Fruit fly (Drosophila melanogaster): ENCODE data around the gene boss.

boss gene

DNA sequence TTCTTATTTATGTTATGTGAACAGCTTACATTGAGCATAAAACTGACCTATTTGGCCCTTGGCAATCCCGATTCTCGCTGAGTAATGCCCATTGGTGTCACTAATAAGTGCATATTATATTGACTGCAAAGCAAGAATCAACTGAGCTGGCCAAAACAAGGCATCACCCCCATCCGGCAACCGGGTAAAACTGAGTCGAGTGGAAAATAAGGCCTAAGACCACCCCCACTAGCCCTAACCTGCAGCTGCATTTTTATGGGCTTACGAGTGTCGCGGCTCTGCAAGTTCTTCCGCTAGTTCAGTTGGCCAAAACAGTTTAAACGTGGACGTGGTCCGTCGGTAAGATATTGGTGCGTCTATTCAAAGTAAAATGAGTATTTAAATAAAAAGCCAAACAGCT lies at the start of gene boss:
Gene boss, plus strand, starts transcription at position 301 of the 400 bp plus-strand sequence.
- TF ChIP-seq Bdp1 (GFP tag; optimal IDR thresholded peaks at IDR 0.05) (no peak), Ets65A (GFP tag) (peak; percentile 69)

DNA sequence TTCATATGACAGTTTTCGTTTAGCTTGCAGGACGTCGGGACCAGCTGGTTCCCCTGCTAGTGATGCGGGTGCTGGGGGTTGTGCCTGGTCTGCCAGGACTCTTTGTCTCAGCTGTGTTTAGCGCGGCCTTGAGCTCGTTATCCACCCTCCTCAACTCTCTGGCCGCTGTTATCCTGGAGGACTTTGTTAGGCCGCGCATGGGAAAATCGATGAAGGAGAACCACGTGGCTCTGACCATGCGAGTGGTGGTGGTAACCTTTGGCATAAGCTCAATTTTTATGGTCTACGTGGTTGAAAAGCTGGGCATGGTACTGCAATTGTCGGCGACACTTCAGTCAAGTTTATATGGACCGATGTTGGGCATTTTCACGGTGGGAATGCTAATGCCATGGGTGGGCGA lies 41.9 kb upstream of the boss start:
- TF ChIP-seq MBD-R2 (GFP tag; IDR thresholded peaks at IDR 0.05): 0 out of 2 replicates have a peak, but pooled peaks have one; percentile 21
- TF ChIP-seq CG14014 (GFP tag; IDR thresholded peaks at IDR 0.05): no peak
- no peak for TF ChIP-seq ro (GFP tag; IDR thresholded peaks at IDR 0.05)
- peak; percentile 92 for TF ChIP-seq onecut (GFP tag; IDR thresholded peaks at IDR 0.05)
- TF ChIP-seq CG11085 (GFP tag; IDR thresholded peaks at IDR 0.05): no peak

DNA sequence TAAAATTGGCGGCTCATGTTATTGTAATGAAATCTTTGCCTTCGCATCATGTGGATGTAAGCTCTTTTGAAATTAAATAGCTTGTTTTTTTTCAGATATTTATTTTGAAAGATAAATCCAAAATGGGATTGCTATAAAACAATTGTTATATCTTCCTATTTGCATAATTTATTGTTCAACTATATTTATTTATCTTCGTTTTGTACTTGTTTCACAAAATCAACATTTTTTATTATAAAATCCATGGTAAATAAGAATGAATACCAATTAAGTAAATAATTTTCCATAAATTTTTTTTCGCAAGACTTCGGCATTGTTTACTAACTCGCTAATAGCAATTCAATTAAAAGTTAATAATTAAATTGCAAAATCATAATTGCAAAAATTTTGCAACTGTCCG lies 39.3 kb upstream of the boss start, which contains the start of gene CG14546:
Gene CG14546, minus strand, starts transcription at position 101 of the 400 bp plus-strand sequence.
- TF ChIP-seq cg (GFP tag; optimal IDR thresholded peaks at IDR 0.05) (no peak), fd102C (GFP tag; optimal IDR thresholded peaks at IDR 0.05) (no peak), crc (GFP tag; optimal IDR thresholded peaks at IDR 0.05) (no peak), CG10654 (GFP tag; optimal IDR thresholded peaks at IDR 0.05) (no peak), prd (optimal IDR thresholded peaks at IDR 0.05) (no peak), prd (GFP tag; IDR thresholded peaks at IDR 0.05) (no peak), CG10274 (GFP tag; optimal IDR thresholded peaks at IDR 0.05) (no peak), CG9797 (GFP tag; optimal IDR thresholded peaks at IDR 0.05) (no peak), Dek (tag; optimal IDR thresholded peaks at IDR 0.05) (no peak), aop (GFP tag; IDR thresholded peaks at IDR 0.05) (no peak)

DNA sequence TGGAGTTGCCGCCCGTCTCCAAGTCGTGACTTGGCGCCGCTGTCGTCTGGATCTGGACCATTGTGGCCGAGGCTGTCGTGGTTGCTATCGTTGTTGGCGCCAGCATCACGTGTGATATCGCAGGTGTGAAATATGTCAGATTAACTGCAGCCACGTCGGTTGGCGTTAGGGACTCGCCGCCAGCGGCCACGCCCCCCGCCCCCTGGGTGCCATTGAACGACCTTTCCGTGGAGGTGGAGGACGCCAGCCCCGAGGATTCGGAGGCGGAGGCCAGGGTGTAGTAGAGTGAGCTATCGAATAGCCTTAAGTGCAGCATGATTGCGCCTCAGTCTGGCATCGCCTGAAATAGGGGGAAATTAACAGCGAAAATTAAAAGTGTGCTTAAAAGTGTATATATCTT lies 20.5 kb upstream of the boss start:
- peak; percentile 69 for TF ChIP-seq Hr39 (optimal IDR thresholded peaks at IDR 0.05)
- 0 out of 3 replicates have a peak, but pooled peaks have one; percentile 12 for TF ChIP-seq dysf (GFP tag; IDR thresholded peaks at IDR 0.05)
- no peak for TF ChIP-seq Dad (GFP tag; optimal IDR thresholded peaks at IDR 0.05)
- TF ChIP-seq pan (optimal IDR thresholded peaks at IDR 0.05): no peak
- TF ChIP-seq pan (GFP tag; optimal IDR thresholded peaks at IDR 0.05 in 1 of 2, IDR thresholded peaks at IDR 0.05 in 1 of 2): peak in 1 of 2 experiments; percentile 13
- no peak for TF ChIP-seq insv (GFP tag; optimal IDR thresholded peaks at IDR 0.05)
- TF ChIP-seq ken (GFP tag; IDR thresholded peaks at IDR 0.05): 0 out of 3 replicates have a peak, but pooled peaks have one; percentile 20
- TF ChIP-seq CG11456 (GFP tag; IDR thresholded peaks at IDR 0.05): 0 out of 3 replicates have a peak, but pooled peaks have one; percentile 32
- no peak for TF ChIP-seq Hr78 (GFP tag; optimal IDR thresholded peaks at IDR 0.05)
- no peak for TF ChIP-seq Antp (GFP tag; optimal IDR thresholded peaks at IDR 0.05)

DNA sequence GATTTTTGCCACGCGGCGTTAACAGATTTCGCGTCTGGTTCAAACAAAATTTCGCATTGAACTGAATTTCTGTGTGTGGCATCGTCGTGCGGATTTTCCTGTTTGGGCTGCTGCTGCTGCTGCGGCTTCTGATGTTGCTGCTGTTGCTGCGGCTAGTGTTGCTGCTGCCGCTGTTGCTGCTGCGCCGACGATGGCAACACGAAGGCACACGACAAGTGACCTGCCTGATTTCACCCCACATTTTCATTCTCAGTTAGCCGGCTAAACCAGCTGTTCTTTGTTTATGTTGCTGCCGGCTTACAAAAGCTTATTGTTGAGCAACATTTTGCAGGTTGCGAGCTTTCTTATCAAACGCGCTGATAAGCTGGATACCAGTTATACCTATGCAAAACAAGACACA lies 5.7 kb upstream of the boss start, which contains the start of gene CCAP-R:
Gene CCAP-R, minus strand, starts transcription at position 179 of the 400 bp plus-strand sequence.
- TF ChIP-seq crc (GFP tag; optimal IDR thresholded peaks at IDR 0.05): no peak
- no peak for TF ChIP-seq H15 (GFP tag; IDR thresholded peaks at IDR 0.05)
- peak in 1 of 2 experiments; percentile 26 for TF ChIP-seq crp (GFP tag; optimal IDR thresholded peaks at IDR 0.05)
- TF ChIP-seq emc (GFP tag; optimal IDR thresholded peaks at IDR 0.05): no peak
- TF ChIP-seq CG11504 (tag; optimal IDR thresholded peaks at IDR 0.05): peak; percentile 99
- TF ChIP-seq Adf1 (GFP tag; IDR thresholded peaks at IDR 0.05): 0 out of 2 replicates have a peak, but pooled peaks have one; percentile 51
- TF ChIP-seq Doc3 (GFP tag; IDR thresholded peaks at IDR 0.05; ENCODE audit: partially characterized antibody): no peak
- peak; percentile 82 for TF ChIP-seq Deaf1 (tag; optimal IDR thresholded peaks at IDR 0.05)
- TF ChIP-seq CG13287 (GFP tag; IDR thresholded peaks at IDR 0.05; ENCODE audit: partially characterized antibody): peak; percentile 19; the same call in 1 of the 2 replicates
- no peak for TF ChIP-seq tap (tag; optimal IDR thresholded peaks at IDR 0.05)
- TF ChIP-seq Atf-2 (GFP tag; optimal IDR thresholded peaks at IDR 0.05): no peak
- TF ChIP-seq CG4360 (GFP tag; IDR thresholded peaks at IDR 0.05): no peak
- TF ChIP-seq CG32767 (GFP tag; IDR thresholded peaks at IDR 0.05): no peak
- TF ChIP-seq org-1 (GFP tag; optimal IDR thresholded peaks at IDR 0.05): no peak
